Worm (Caenorhabditis elegans) whole organism, L3 larva: ENCODE measurements around the gene C30G4.4.

Source experiments
- ama-1 ChIP-seq: fragments of 150-350 bp; optimal IDR thresholded peaks from 2 replicates; lab custom pipeline; 2018
- elt-1 ChIP-seq: fragments of 150-350 bp; optimal IDR thresholded peaks from 2 replicates; lab custom pipeline; 2014; ENCODE audit warnings: missing biosample characterization, missing genetic modification characterization
- fos-1 ChIP-seq: fragments of 150-350 bp; optimal IDR thresholded peaks from 2 replicates; lab custom pipeline; 2014; ENCODE audit warnings: missing biosample characterization, missing genetic modification characterization
- nhr-12 ChIP-seq: fragments of 150-350 bp; optimal IDR thresholded peaks from 2 replicates; lab custom pipeline; 2014; ENCODE audit warnings: missing biosample characterization, missing genetic modification characterization
- nhr-237 ChIP-seq: fragments of 150-350 bp; optimal IDR thresholded peaks from 2 replicates; lab custom pipeline; 2014; ENCODE audit warnings: missing biosample characterization, missing genetic modification characterization
- nhr-77 ChIP-seq: fragments of 150-350 bp; optimal IDR thresholded peaks from 2 replicates; lab custom pipeline; 2014; ENCODE audit warnings: missing biosample characterization, missing genetic modification characterization
- unc-39 ChIP-seq: sonication (generic microtip); optimal IDR thresholded peaks from 4 replicates; lab custom pipeline; 2017; ENCODE audit warnings: missing biosample characterization, missing genetic modification characterization
- ztf-11 ChIP-seq: fragments of 150-350 bp; optimal IDR thresholded peaks from 2 replicates; lab custom pipeline; 2014; ENCODE audit warnings: missing biosample characterization, missing genetic modification characterization
- ztf-4 ChIP-seq: fragments of 150-350 bp; optimal IDR thresholded peaks from 2 replicates; lab custom pipeline; 2014; ENCODE audit warnings: missing biosample characterization, missing genetic modification characterization

- TF ChIP-seq nhr-12 (no peak), ztf-4 (tag; lab: Kevin White, UChicago) (no peak), ama-1 (no peak), nhr-237 (tag; lab: Kevin White, UChicago) (no peak), unc-39 (tag; lab: Kevin White, UChicago) (no peak), nhr-77 (tag; lab: Kevin White, UChicago) (no peak), elt-1 (tag; lab: Kevin White, UChicago) (no peak), ztf-11 (tag; lab: Kevin White, UChicago) (no peak), fos-1 (no peak)
Measured at ce11 chrX:17038616-17039015, 33.4 kb downstream of the C30G4.4 start.
